Fruit fly (Drosophila melanogaster) whole organism, embryonic: Measurements from ENCODE around the gene CG12398.
A peak's percentile ranks its signal among the peaks of the same experiment; 100 is the strongest.

ENCODE experiments used
- ATbp ChIP-seq: fragments of 200-800 bp; sonication (Bioruptor generic); optimal IDR thresholded peaks from 2 replicates; lab custom pipeline; 2017; ENCODE audit warnings: missing biosample characterization, mild to moderate bottlenecking, missing genetic modification characterization, missing genetic modification reagents
- Abd-B ChIP-seq: fragments of 200-800 bp; sonication (Bioruptor generic); optimal IDR thresholded peaks from 2 replicates; lab custom pipeline; 2018; ENCODE audit warnings: missing biosample characterization, mild to moderate bottlenecking, missing genetic modification characterization, moderate library complexity
- CG10654 ChIP-seq: fragments of 200-800 bp; sonication (Bioruptor generic); optimal IDR thresholded peaks from 2 replicates; lab custom pipeline; 2016; ENCODE audit warnings: missing biosample characterization, missing genetic modification characterization
- CG10979 ChIP-seq: fragments of 200-800 bp; sonication (Bioruptor generic); optimal IDR thresholded peaks from 2 replicates; lab custom pipeline; 2018; ENCODE audit warnings: missing biosample characterization, mild to moderate bottlenecking, missing genetic modification characterization, moderate library complexity
- CG11504 ChIP-seq: fragments of 200-800 bp; sonication (Bioruptor generic); optimal IDR thresholded peaks from 3 replicates; lab custom pipeline; 2019; ENCODE audit warnings: missing biosample characterization, mild to moderate bottlenecking, missing genetic modification characterization, moderate library complexity
- CG12942 ChIP-seq: fragments of 200-800 bp; sonication (Bioruptor generic); optimal IDR thresholded peaks from 3 replicates; lab custom pipeline; 2016; ENCODE audit warnings: missing biosample characterization, missing genetic modification characterization
- CG13287 ChIP-seq: fragments of 200-800 bp; sonication (Bioruptor generic); IDR thresholded peaks from 2 replicates; pipeline ENCODE4 v1.3.6; 2022; ENCODE audit warnings: missing biosample characterization, missing genetic modification characterization; ENCODE audit not compliant: partially characterized antibody
- CG15269 ChIP-seq: fragments of 200-800 bp; sonication (Bioruptor generic); optimal IDR thresholded peaks from 2 replicates; lab custom pipeline; 2018; ENCODE audit warnings: missing biosample characterization, mild to moderate bottlenecking, missing genetic modification characterization, moderate library complexity
- CG15479 ChIP-seq: fragments of 200-800 bp; sonication (Bioruptor generic); optimal IDR thresholded peaks from 3 replicates; lab custom pipeline; 2019; ENCODE audit warnings: missing biosample characterization, mild to moderate bottlenecking, missing genetic modification characterization, moderate library complexity
- CG1602 ChIP-seq: fragments of 200-800 bp; sonication (Bioruptor generic); optimal IDR thresholded peaks from 3 replicates; lab custom pipeline; 2016; ENCODE audit warnings: missing biosample characterization, missing genetic modification characterization
- CG16815 ChIP-seq: fragments of 200-800 bp; sonication (Bioruptor generic); optimal IDR thresholded peaks from 3 replicates; lab custom pipeline; 2017; ENCODE audit warnings: missing biosample characterization, mild to moderate bottlenecking, missing genetic modification characterization
- CG18476 ChIP-seq: fragments of 200-800 bp; sonication (Bioruptor generic); optimal IDR thresholded peaks from 2 replicates; lab custom pipeline; 2016; ENCODE audit warnings: missing biosample characterization, mild to moderate bottlenecking, missing genetic modification characterization
- CG18619 ChIP-seq: fragments of 200-800 bp; sonication (Bioruptor generic); optimal IDR thresholded peaks from 3 replicates; lab custom pipeline; 2017; ENCODE audit warnings: missing biosample characterization, mild to moderate bottlenecking, missing genetic modification characterization
- CG2678 ChIP-seq: fragments of 200-800 bp; sonication (Bioruptor generic); optimal IDR thresholded peaks from 3 replicates; lab custom pipeline; 2019; ENCODE audit warnings: missing biosample characterization, mild to moderate bottlenecking, missing genetic modification characterization, moderate library complexity
- CG2875 ChIP-seq: fragments of 200-800 bp; sonication (Bioruptor generic); optimal IDR thresholded peaks from 2 replicates; lab custom pipeline; 2017; ENCODE audit warnings: missing biosample characterization, mild to moderate bottlenecking, missing genetic modification characterization, missing genetic modification reagents
- CG34376 ChIP-seq: fragments of 200-800 bp; sonication (Bioruptor generic); optimal IDR thresholded peaks from 2 replicates; lab custom pipeline; 2018; ENCODE audit warnings: missing biosample characterization, mild to moderate bottlenecking, missing genetic modification characterization
- CG3847 ChIP-seq: fragments of 200-800 bp; sonication (Bioruptor generic); IDR thresholded peaks from 2 replicates; pipeline ENCODE4 v1.3.6; 2022; ENCODE audit warnings: missing biosample characterization, missing genetic modification characterization
- CG5953 ChIP-seq: fragments of 200-800 bp; sonication (Bioruptor generic); IDR thresholded peaks from 2 replicates; pipeline ENCODE4 v1.3.6; 2022; ENCODE audit warnings: missing biosample characterization, missing genetic modification characterization
- CG7271 ChIP-seq: fragments of 200-800 bp; sonication (Bioruptor generic); optimal IDR thresholded peaks from 2 replicates; lab custom pipeline; 2018; ENCODE audit warnings: missing biosample characterization, mild to moderate bottlenecking, missing genetic modification characterization, moderate library complexity
- CG9727 ChIP-seq: fragments of 200-800 bp; sonication (Bioruptor generic); optimal IDR thresholded peaks from 3 replicates; lab custom pipeline; 2017; ENCODE audit warnings: missing biosample characterization, mild to moderate bottlenecking, missing genetic modification characterization
- CG9932 ChIP-seq: fragments of 200-800 bp; sonication (Bioruptor generic); IDR thresholded peaks from 2 replicates; pipeline ENCODE4 v1.3.6; 2022; ENCODE audit warnings: missing biosample characterization, missing genetic modification characterization
- Deaf1 ChIP-seq: fragments of 200-800 bp; optimal IDR thresholded peaks from 3 replicates; lab custom pipeline; 2019; ENCODE audit warnings: missing biosample characterization, mild to moderate bottlenecking, missing genetic modification characterization, moderate library complexity
- Eip74EF ChIP-seq, 2 experiments: fragments of 200-800 bp in 1 of 2; fragments of >200 bp in 1 of 2; sonication (Bioruptor generic) in 1 of 2; optimal IDR thresholded peaks; 2 replicates each; lab custom pipeline; 2017 to 2019; ENCODE audit warnings: missing biosample characterization in 2 of 2, missing genetic modification characterization in 2 of 2, mild to moderate bottlenecking in 1 of 2, moderate library complexity in 1 of 2
- Fer1 ChIP-seq: fragments of 200-800 bp; sonication (Bioruptor generic); optimal IDR thresholded peaks from 2 replicates; lab custom pipeline; 2017; ENCODE audit warnings: missing biosample characterization, mild to moderate bottlenecking, missing genetic modification characterization
- Hey ChIP-seq: fragments of 200-800 bp; sonication (Bioruptor generic); optimal IDR thresholded peaks from 3 replicates; lab custom pipeline; 2018; ENCODE audit warnings: missing biosample characterization, mild to moderate bottlenecking, missing genetic modification characterization
- Hr51 ChIP-seq, 2 experiments: fragments of 200-800 bp; sonication (Bioruptor generic); optimal IDR thresholded peaks; 2 replicates in 1 of 2; 3 replicates in 1 of 2; lab custom pipeline; 2016 to 2018; ENCODE audit warnings: missing biosample characterization in 2 of 2, missing genetic modification characterization in 2 of 2, mild to moderate bottlenecking in 1 of 2, moderate library complexity in 1 of 2
- Med ChIP-seq: fragments of 200-800 bp; sonication (Bioruptor generic); peaks from one replicate; lab custom pipeline; 2016; ENCODE audit warnings: missing biosample characterization, missing genetic modification characterization, mild to moderate bottlenecking, inconsistent platforms, moderate library complexity
- Nf-YC ChIP-seq: fragments of 200-800 bp; optimal IDR thresholded peaks from 3 replicates; lab custom pipeline; 2019; ENCODE audit warnings: missing biosample characterization, mild to moderate bottlenecking, missing genetic modification characterization, moderate library complexity
- Pdp1 ChIP-seq, 2 experiments: fragments of 200-800 bp; sonication (Bioruptor generic); optimal IDR thresholded peaks; 3 replicates each; lab custom pipeline; 2016; ENCODE audit warnings: missing biosample characterization in 2 of 2, missing genetic modification characterization in 2 of 2, mild to moderate bottlenecking in 1 of 2, moderate library complexity in 1 of 2
- Ravus ChIP-seq: fragments of 200-800 bp; sonication (Bioruptor generic); IDR thresholded peaks from 2 replicates; pipeline ENCODE4 v1.3.6; 2022; ENCODE audit warnings: missing biosample characterization, missing genetic modification characterization
- Rx ChIP-seq: fragments of 200-800 bp; sonication (Bioruptor generic); IDR thresholded peaks from 2 replicates; pipeline ENCODE4 v1.3.6; 2022; ENCODE audit warnings: missing biosample characterization, missing genetic modification characterization
- al ChIP-seq: fragments of 200-800 bp; sonication (Bioruptor generic); IDR thresholded peaks from 2 replicates; pipeline ENCODE4 v1.3.6; 2022; ENCODE audit warnings: missing biosample characterization, missing genetic modification characterization
- ase ChIP-seq: fragments of 200-800 bp; sonication (Bioruptor generic); IDR thresholded peaks from 3 replicates; pipeline ENCODE4 v1.3.6; 2022; ENCODE audit warnings: missing biosample characterization, missing genetic modification characterization
- cas ChIP-seq: fragments of 200-800 bp; sonication (Bioruptor generic); IDR thresholded peaks from 2 replicates; pipeline ENCODE4 v1.3.6; 2022; ENCODE audit warnings: missing biosample characterization, missing genetic modification characterization
- chinmo ChIP-seq: fragments of 200-800 bp; sonication (Bioruptor generic); IDR thresholded peaks from 4 replicates; pipeline ENCODE4 v1.3.6; 2022; ENCODE audit warnings: missing biosample characterization, missing genetic modification characterization; ENCODE audit not compliant: partially characterized antibody
- ci ChIP-seq: fragments of 200-800 bp; sonication (Bioruptor generic); IDR thresholded peaks from 3 replicates; pipeline ENCODE4 v1.3.6; 2022; ENCODE audit warnings: missing biosample characterization, missing genetic modification characterization
- exex ChIP-seq: fragments of 200-800 bp; sonication (Bioruptor generic); optimal IDR thresholded peaks from 4 replicates; lab custom pipeline; 2018; ENCODE audit warnings: missing biosample characterization, mild to moderate bottlenecking, missing genetic modification characterization, moderate library complexity
- grn ChIP-seq: fragments of 200-800 bp; sonication (Bioruptor generic); optimal IDR thresholded peaks from 3 replicates; lab custom pipeline; 2017; ENCODE audit warnings: missing biosample characterization, missing genetic modification characterization
- insv ChIP-seq, 2 experiments: fragments of 200-800 bp; sonication (Bioruptor generic); optimal IDR thresholded peaks; 3 replicates each; lab custom pipeline; 2016 to 2018; ENCODE audit warnings: missing biosample characterization in 2 of 2, missing genetic modification characterization in 2 of 2
- klu ChIP-seq: fragments of 200-800 bp; sonication (Bioruptor generic); IDR thresholded peaks from 2 replicates; pipeline ENCODE4 v1.3.6; 2022; ENCODE audit warnings: missing biosample characterization, missing genetic modification characterization
- lov ChIP-seq, 2 experiments: fragments of 200-800 bp in 1 of 2; fragments of >200 bp in 1 of 2; sonication (Bioruptor generic) in 1 of 2; IDR thresholded peaks in 1 of 2; optimal IDR thresholded peaks in 1 of 2; 2 replicates in 1 of 2; 3 replicates in 1 of 2; pipeline versions ENCODE4 v1.3.6 to Lab custom; 2017 to 2022; ENCODE audit warnings: missing biosample characterization in 1 of 2, missing genetic modification characterization in 1 of 2
- mirr ChIP-seq: fragments of 200-800 bp; sonication (Bioruptor generic); optimal IDR thresholded peaks from 3 replicates; lab custom pipeline; 2018; ENCODE audit warnings: missing biosample characterization, mild to moderate bottlenecking, missing genetic modification characterization
- odd ChIP-seq: fragments of 200-800 bp; sonication (Bioruptor generic); optimal IDR thresholded peaks from 2 replicates; lab custom pipeline; 2017; ENCODE audit warnings: missing biosample characterization, mild to moderate bottlenecking, missing genetic modification characterization
- row ChIP-seq: fragments of 200-800 bp; sonication (Bioruptor generic); IDR thresholded peaks from 3 replicates; pipeline ENCODE4 v1.3.6; 2022; ENCODE audit warnings: missing biosample characterization, missing genetic modification characterization
- salm ChIP-seq: fragments of 200-800 bp; sonication (Bioruptor generic); optimal IDR thresholded peaks from 2 replicates; lab custom pipeline; 2018; ENCODE audit warnings: missing biosample characterization, mild to moderate bottlenecking, missing genetic modification characterization
- sens-2 ChIP-seq: fragments of 200-800 bp; sonication (Bioruptor generic); IDR thresholded peaks from 2 replicates; pipeline ENCODE4 v1.3.6; 2022; ENCODE audit warnings: missing biosample characterization, missing genetic modification characterization
- sug ChIP-seq: fragments of 200-800 bp; optimal IDR thresholded peaks from 2 replicates; lab custom pipeline; 2019; ENCODE audit warnings: missing biosample characterization, mild to moderate bottlenecking, missing genetic modification characterization, moderate library complexity
- vvl ChIP-seq: fragments of 200-800 bp; sonication (Bioruptor generic); IDR thresholded peaks from 2 replicates; pipeline ENCODE4 v1.3.6; 2022; ENCODE audit warnings: missing biosample characterization, missing genetic modification characterization
- zfh1 ChIP-seq: fragments of 200-800 bp; sonication (Bioruptor generic); IDR thresholded peaks from 3 replicates; pipeline ENCODE4 v1.3.6; 2022; ENCODE audit warnings: missing biosample characterization, missing genetic modification characterization

The CG12398 gene

dm6 chrX:14905499-14906044 lies 8.0 kb downstream of the CG12398 start, which contains the start of gene CG9512 (continued):
- peak; percentile 82 for TF ChIP-seq Deaf1 (tag; lab: Kevin White, UChicago)
- no peak for TF ChIP-seq CG12942 (GFP tag; lab: Kevin White, UChicago)
- peak; percentile 14; the same call in 1 of the 2 replicates for TF ChIP-seq vvl (GFP tag; lab: Robert Waterston, UW)
- TF ChIP-seq CG15479: peak; percentile 11
- peak; percentile 60 for TF ChIP-seq CG34376 (GFP tag; lab: Kevin White, UChicago)
- TF ChIP-seq Med (GFP tag; lab: Kevin White, UChicago): peak; percentile 43
- no peak for TF ChIP-seq al
- no peak for TF ChIP-seq lov (optimal IDR thresholded peaks at IDR 0.05; lab: Kevin White, UChicago)
- no peak for TF ChIP-seq lov (GFP tag; IDR thresholded peaks at IDR 0.05; lab: Robert Waterston, UW)
- no peak for TF ChIP-seq klu (GFP tag; lab: Robert Waterston, UW)
- TF ChIP-seq CG9727 (GFP tag; lab: Kevin White, UChicago): no peak
- TF ChIP-seq exex (tag; lab: Kevin White, UChicago): peak; percentile 67
- no peak for TF ChIP-seq Ravus (GFP tag; lab: Robert Waterston, UW)
- peak; percentile 27 for TF ChIP-seq Fer1 (GFP tag; lab: Kevin White, UChicago)
- peak in 1 of 2 experiments; percentile 55 for TF ChIP-seq Pdp1 (GFP tag; optimal IDR thresholded peaks at IDR 0.05; lab: Kevin White, UChicago)
- TF ChIP-seq Abd-B: no peak
- TF ChIP-seq CG10979: no peak
- TF ChIP-seq CG13287 (GFP tag; lab: Robert Waterston, UW): no peak
- TF ChIP-seq grn (GFP tag; lab: Kevin White, UChicago): peak; percentile 91
- TF ChIP-seq Hey (tag; lab: Kevin White, UChicago): peak; percentile 82
- no peak for TF ChIP-seq CG9932 (GFP tag; lab: Robert Waterston, UW)
- no peak for TF ChIP-seq cas (GFP tag; lab: Robert Waterston, UW)
- peak; percentile 51 for TF ChIP-seq mirr
- peak; percentile 10 for TF ChIP-seq CG2678 (tag; lab: Kevin White, UChicago)
- peak; percentile 98 for TF ChIP-seq sug (tag; lab: Kevin White, UChicago)
- no peak for TF ChIP-seq sens-2 (GFP tag; lab: Robert Waterston, UW)
- TF ChIP-seq Eip74EF (GFP tag; optimal IDR thresholded peaks at IDR 0.05; lab: Kevin White, UChicago): peak in 1 of 2 experiments; percentile 58
- peak; percentile 93; the same call in 3 of the 4 replicates for TF ChIP-seq chinmo (GFP tag; lab: Robert Waterston, UW)
- no peak for TF ChIP-seq ase (GFP tag; lab: Robert Waterston, UW)
- TF ChIP-seq CG10654 (GFP tag; lab: Kevin White, UChicago): no peak
- TF ChIP-seq CG7271 (tag; lab: Kevin White, UChicago): no peak
- no peak for TF ChIP-seq CG18476 (GFP tag; lab: Kevin White, UChicago)
- TF ChIP-seq Nf-YC (tag; lab: Kevin White, UChicago): peak; percentile 2
- TF ChIP-seq zfh1 (GFP tag; lab: Robert Waterston, UW): no peak
- TF ChIP-seq odd (GFP tag; lab: Kevin White, UChicago): peak; percentile 40
- TF ChIP-seq ci: peak; percentile 68; the same call in 2 of the 3 replicates
- no peak for TF ChIP-seq salm (tag; lab: Kevin White, UChicago)

dm6 chrX:14897592-14897991 lies 16.0 kb downstream of the CG12398 start:
- TF ChIP-seq CG3847 (GFP tag; lab: Robert Waterston, UW): no peak
- no peak for TF ChIP-seq CG10654 (GFP tag; lab: Kevin White, UChicago)
- TF ChIP-seq Rx (GFP tag; lab: Robert Waterston, UW): no peak
- TF ChIP-seq CG16815 (GFP tag; lab: Kevin White, UChicago): no peak
- no peak for TF ChIP-seq CG18619 (GFP tag; lab: Kevin White, UChicago)
- peak; percentile 1 for TF ChIP-seq Med (GFP tag; lab: Kevin White, UChicago)
- TF ChIP-seq CG1602: no peak
- TF ChIP-seq CG2875 (GFP tag; lab: Kevin White, UChicago): no peak
- TF ChIP-seq insv (GFP tag; optimal IDR thresholded peaks at IDR 0.05; lab: Kevin White, UChicago): no peak
- TF ChIP-seq ATbp (GFP tag; lab: Kevin White, UChicago): no peak
- TF ChIP-seq CG5953 (GFP tag; lab: Robert Waterston, UW): no peak
- peak; percentile 29 for TF ChIP-seq CG15269
- peak; percentile 37; the same call in 2 of the 3 replicates for TF ChIP-seq row (GFP tag; lab: Robert Waterston, UW)
- TF ChIP-seq CG11504 (tag; lab: Kevin White, UChicago): peak; percentile 31
- peak in 1 of 2 experiments; percentile 38 for TF ChIP-seq Hr51 (GFP tag; optimal IDR thresholded peaks at IDR 0.05; lab: Kevin White, UChicago)
